Fruit fly (Drosophila melanogaster) whole organism, embryonic: Measurements from ENCODE around the gene CG4577.

Experiments
- CG10543 ChIP-seq: fragments of 200-800 bp; sonication (Bioruptor generic); optimal IDR thresholded peaks from 3 replicates; lab custom pipeline; 2017; ENCODE audit warnings: missing biosample characterization, mild to moderate bottlenecking, missing genetic modification characterization, moderate library complexity
- CG12071 ChIP-seq: fragments of 200-800 bp; sonication (Bioruptor generic); optimal IDR thresholded peaks from 3 replicates; lab custom pipeline; 2018; ENCODE audit warnings: missing biosample characterization, mild to moderate bottlenecking, missing genetic modification characterization
- CG12744 ChIP-seq: fragments of 200-800 bp; sonication (Bioruptor generic); optimal IDR thresholded peaks from 2 replicates; lab custom pipeline; 2016; ENCODE audit warnings: missing biosample characterization, missing genetic modification characterization
- CG13296 ChIP-seq: fragments of 200-800 bp; sonication (Bioruptor generic); optimal IDR thresholded peaks from 3 replicates; lab custom pipeline; 2018; ENCODE audit warnings: missing biosample characterization, mild to moderate bottlenecking, missing genetic modification characterization
- CG14014 ChIP-seq: fragments of 200-800 bp; sonication (Bioruptor generic); IDR thresholded peaks from 2 replicates; pipeline ENCODE4 v1.3.6; 2022; ENCODE audit warnings: missing biosample characterization, missing genetic modification characterization
- CG14050 ChIP-seq: fragments of 200-800 bp; sonication (Bioruptor generic); IDR thresholded peaks from 3 replicates; pipeline ENCODE4 v1.3.6; 2022; ENCODE audit warnings: missing biosample characterization, missing genetic modification characterization
- CG14860 ChIP-seq: fragments of 200-800 bp; sonication (Bioruptor generic); IDR thresholded peaks from 3 replicates; pipeline ENCODE4 v1.3.6; 2022; ENCODE audit warnings: missing biosample characterization, missing genetic modification characterization; ENCODE audit not compliant: partially characterized antibody
- CG14965 ChIP-seq: fragments of 200-800 bp; sonication (Bioruptor generic); optimal IDR thresholded peaks from 2 replicates; lab custom pipeline; 2016; ENCODE audit warnings: missing biosample characterization, missing genetic modification characterization, borderline replicate concordance
- CG15479 ChIP-seq: fragments of 200-800 bp; sonication (Bioruptor generic); optimal IDR thresholded peaks from 3 replicates; lab custom pipeline; 2019; ENCODE audit warnings: missing biosample characterization, mild to moderate bottlenecking, missing genetic modification characterization, moderate library complexity
- CG1602 ChIP-seq: fragments of 200-800 bp; sonication (Bioruptor generic); optimal IDR thresholded peaks from 3 replicates; lab custom pipeline; 2016; ENCODE audit warnings: missing biosample characterization, missing genetic modification characterization
- CG17361 ChIP-seq: fragments of 200-800 bp; sonication (Bioruptor generic); IDR thresholded peaks from 3 replicates; pipeline ENCODE4 v1.3.6; 2022; ENCODE audit warnings: missing biosample characterization, missing genetic modification characterization
- CG17829 ChIP-seq: fragments of 200-800 bp; optimal IDR thresholded peaks from 2 replicates; lab custom pipeline; 2019; ENCODE audit warnings: missing biosample characterization, mild to moderate bottlenecking, missing genetic modification characterization, moderate library complexity
- CG1792 ChIP-seq: fragments of 200-800 bp; sonication (Bioruptor generic); optimal IDR thresholded peaks from 2 replicates; lab custom pipeline; 2016; ENCODE audit warnings: missing biosample characterization, missing genetic modification characterization
- CG2199 ChIP-seq: fragments of 200-800 bp; sonication (Bioruptor generic); IDR thresholded peaks from 3 replicates; pipeline ENCODE4 v1.3.6; 2022; ENCODE audit warnings: missing biosample characterization, missing genetic modification characterization
- CG31441 ChIP-seq: fragments of 200-800 bp; sonication (Bioruptor generic); IDR thresholded peaks from 2 replicates; pipeline ENCODE4 v1.3.6; 2022; ENCODE audit warnings: missing biosample characterization, missing genetic modification characterization
- CG33213 ChIP-seq: fragments of 200-800 bp; sonication (Bioruptor generic); optimal IDR thresholded peaks from 3 replicates; lab custom pipeline; 2016; ENCODE audit warnings: missing biosample characterization, missing genetic modification characterization
- CG34376 ChIP-seq: fragments of 200-800 bp; sonication (Bioruptor generic); optimal IDR thresholded peaks from 2 replicates; lab custom pipeline; 2018; ENCODE audit warnings: missing biosample characterization, mild to moderate bottlenecking, missing genetic modification characterization
- CG43689 ChIP-seq: fragments of 200-800 bp; sonication (Bioruptor generic); IDR thresholded peaks from 2 replicates; pipeline ENCODE4 v1.3.6; 2022; ENCODE audit warnings: missing biosample characterization, missing genetic modification characterization
- CG4854 ChIP-seq: fragments of 200-800 bp; sonication (Bioruptor generic); optimal IDR thresholded peaks from 2 replicates; lab custom pipeline; 2016; ENCODE audit warnings: missing biosample characterization, missing genetic modification characterization, inconsistent platforms
- CG9817 ChIP-seq: fragments of 200-800 bp; sonication (Bioruptor generic); optimal IDR thresholded peaks from 2 replicates; lab custom pipeline; 2018; ENCODE audit warnings: missing biosample characterization, mild to moderate bottlenecking, missing genetic modification characterization, moderate library complexity
- CoRest ChIP-seq: fragments of 200-800 bp; sonication (Bioruptor generic); optimal IDR thresholded peaks from 3 replicates; lab custom pipeline; 2018; ENCODE audit warnings: missing biosample characterization, mild to moderate bottlenecking, missing genetic modification characterization, moderate library complexity
- D19A ChIP-seq: fragments of 200-800 bp; optimal IDR thresholded peaks from 3 replicates; lab custom pipeline; 2019; ENCODE audit warnings: missing biosample characterization, mild to moderate bottlenecking, missing genetic modification characterization, moderate library complexity
- Doc2 ChIP-seq: fragments of 200-800 bp; sonication (Bioruptor generic); IDR thresholded peaks from 2 replicates; pipeline ENCODE4 v1.3.6; 2022; ENCODE audit warnings: missing biosample characterization, missing genetic modification characterization
- Drgx ChIP-seq: fragments of 200-800 bp; sonication (Bioruptor generic); IDR thresholded peaks from 2 replicates; pipeline ENCODE4 v1.3.6; 2022; ENCODE audit warnings: missing biosample characterization, missing genetic modification characterization
- Eip74EF ChIP-seq, 2 experiments: fragments of 200-800 bp in 1 of 2; fragments of >200 bp in 1 of 2; sonication (Bioruptor generic) in 1 of 2; optimal IDR thresholded peaks; 2 replicates each; lab custom pipeline; 2017 to 2019; ENCODE audit warnings: missing biosample characterization in 2 of 2, missing genetic modification characterization in 2 of 2, mild to moderate bottlenecking in 1 of 2, moderate library complexity in 1 of 2
- Elba2 ChIP-seq: fragments of 200-800 bp; sonication (Bioruptor generic); optimal IDR thresholded peaks from 3 replicates; lab custom pipeline; 2016; ENCODE audit warnings: missing biosample characterization, missing genetic modification characterization
- Gug ChIP-seq: fragments of 200-800 bp; sonication (Bioruptor generic); IDR thresholded peaks from 4 replicates; pipeline ENCODE4 v1.3.6; 2022; ENCODE audit warnings: missing biosample characterization, missing genetic modification characterization
- Jarid2 ChIP-seq: fragments of 200-800 bp; sonication (Bioruptor generic); optimal IDR thresholded peaks from 3 replicates; lab custom pipeline; 2017; ENCODE audit warnings: mild to moderate bottlenecking, missing biosample characterization, missing genetic modification reagents, missing genetic modification characterization
- Myb ChIP-seq: fragments of 200-800 bp; sonication (Bioruptor generic); optimal IDR thresholded peaks from 2 replicates; lab custom pipeline; 2016; ENCODE audit warnings: missing biosample characterization, missing genetic modification characterization
- Nf-YB ChIP-seq: fragments of 200-800 bp; sonication (Bioruptor generic); optimal IDR thresholded peaks from 3 replicates; lab custom pipeline; 2019; ENCODE audit warnings: missing biosample characterization, mild to moderate bottlenecking, missing genetic modification characterization, moderate library complexity
- NfI ChIP-seq: fragments of 200-800 bp; sonication (Bioruptor generic); optimal IDR thresholded peaks from 3 replicates; lab custom pipeline; 2018; ENCODE audit warnings: missing biosample characterization, mild to moderate bottlenecking, missing genetic modification characterization, moderate library complexity
- Oaz ChIP-seq: fragments of 200-800 bp; sonication (Bioruptor generic); IDR thresholded peaks from 2 replicates; pipeline ENCODE4 v1.3.6; 2022; ENCODE audit warnings: missing biosample characterization, missing genetic modification characterization
- Sry-δ ChIP-seq: fragments of 200-800 bp; sonication (Bioruptor generic); optimal IDR thresholded peaks from 2 replicates; lab custom pipeline; 2016; ENCODE audit warnings: missing biosample characterization, missing genetic modification characterization
- Xbp1 ChIP-seq: fragments of 200-800 bp; sonication (Bioruptor generic); optimal IDR thresholded peaks from 3 replicates; lab custom pipeline; 2016; ENCODE audit warnings: missing biosample characterization, mild to moderate bottlenecking, missing genetic modification characterization
- chinmo ChIP-seq: fragments of 200-800 bp; sonication (Bioruptor generic); IDR thresholded peaks from 4 replicates; pipeline ENCODE4 v1.3.6; 2022; ENCODE audit warnings: missing biosample characterization, missing genetic modification characterization; ENCODE audit not compliant: partially characterized antibody
- dmrt11E ChIP-seq: fragments of 200-800 bp; sonication (Bioruptor generic); optimal IDR thresholded peaks from 3 replicates; lab custom pipeline; 2018; ENCODE audit warnings: missing biosample characterization, mild to moderate bottlenecking, missing genetic modification characterization, moderate library complexity
- gcm ChIP-seq: fragments of 200-800 bp; sonication (Bioruptor generic); optimal IDR thresholded peaks from 2 replicates; lab custom pipeline; 2019; ENCODE audit warnings: missing biosample characterization, mild to moderate bottlenecking, missing genetic modification characterization, moderate library complexity
- h ChIP-seq: fragments of >200 bp; optimal IDR thresholded peaks from 2 replicates; lab custom pipeline; 2017
- her ChIP-seq: fragments of 200-800 bp; sonication (Bioruptor generic); optimal IDR thresholded peaks from 2 replicates; lab custom pipeline; 2016; ENCODE audit warnings: missing biosample characterization, missing genetic modification characterization
- ken ChIP-seq: fragments of 200-800 bp; sonication (Bioruptor generic); IDR thresholded peaks from 3 replicates; pipeline ENCODE4 v1.3.6; 2022; ENCODE audit warnings: missing biosample characterization, missing genetic modification characterization
- luna ChIP-seq: fragments of 200-800 bp; sonication (Bioruptor generic); optimal IDR thresholded peaks from 2 replicates; lab custom pipeline; 2016; ENCODE audit warnings: missing biosample characterization, missing genetic modification characterization
- mam ChIP-seq: fragments of 200-800 bp; sonication (Bioruptor generic); optimal IDR thresholded peaks from 3 replicates; lab custom pipeline; 2016; ENCODE audit warnings: missing biosample characterization, missing genetic modification characterization
- odd ChIP-seq: fragments of 200-800 bp; sonication (Bioruptor generic); optimal IDR thresholded peaks from 2 replicates; lab custom pipeline; 2017; ENCODE audit warnings: missing biosample characterization, mild to moderate bottlenecking, missing genetic modification characterization
- prd ChIP-seq, 3 experiments: fragments of >200 bp in 2 of 3; fragments of 200-800 bp in 1 of 3; sonication (Bioruptor generic) in 1 of 3; optimal IDR thresholded peaks in 2 of 3; IDR thresholded peaks in 1 of 3; 2 replicates in 2 of 3; 3 replicates in 1 of 3; pipeline versions ENCODE4 v1.3.6 to Lab custom; 2017 to 2022; ENCODE audit warnings: missing biosample characterization in 1 of 3, missing genetic modification characterization in 1 of 3
- pum ChIP-seq: fragments of 200-800 bp; sonication (Bioruptor generic); optimal IDR thresholded peaks from 2 replicates; lab custom pipeline; 2016; ENCODE audit warnings: missing biosample characterization, missing genetic modification characterization
- so ChIP-seq: fragments of 200-800 bp; sonication (Bioruptor generic); IDR thresholded peaks from 3 replicates; pipeline ENCODE4 v1.3.6; 2022; ENCODE audit warnings: missing biosample characterization, missing genetic modification characterization
- tgo ChIP-seq: fragments of 200-800 bp; sonication (Bioruptor generic); IDR thresholded peaks from 3 replicates; pipeline ENCODE4 v1.3.6; 2022; ENCODE audit warnings: missing biosample characterization, missing genetic modification characterization
- tio ChIP-seq: fragments of 200-800 bp; sonication (Bioruptor generic); optimal IDR thresholded peaks from 2 replicates; lab custom pipeline; 2017; ENCODE audit warnings: missing biosample characterization, missing genetic modification characterization, inconsistent platforms
- wek ChIP-seq: fragments of 200-800 bp; sonication (Bioruptor generic); optimal IDR thresholded peaks from 3 replicates; lab custom pipeline; 2018; ENCODE audit warnings: missing biosample characterization, mild to moderate bottlenecking, missing genetic modification characterization, moderate library complexity

Gene CG4577

DNA sequence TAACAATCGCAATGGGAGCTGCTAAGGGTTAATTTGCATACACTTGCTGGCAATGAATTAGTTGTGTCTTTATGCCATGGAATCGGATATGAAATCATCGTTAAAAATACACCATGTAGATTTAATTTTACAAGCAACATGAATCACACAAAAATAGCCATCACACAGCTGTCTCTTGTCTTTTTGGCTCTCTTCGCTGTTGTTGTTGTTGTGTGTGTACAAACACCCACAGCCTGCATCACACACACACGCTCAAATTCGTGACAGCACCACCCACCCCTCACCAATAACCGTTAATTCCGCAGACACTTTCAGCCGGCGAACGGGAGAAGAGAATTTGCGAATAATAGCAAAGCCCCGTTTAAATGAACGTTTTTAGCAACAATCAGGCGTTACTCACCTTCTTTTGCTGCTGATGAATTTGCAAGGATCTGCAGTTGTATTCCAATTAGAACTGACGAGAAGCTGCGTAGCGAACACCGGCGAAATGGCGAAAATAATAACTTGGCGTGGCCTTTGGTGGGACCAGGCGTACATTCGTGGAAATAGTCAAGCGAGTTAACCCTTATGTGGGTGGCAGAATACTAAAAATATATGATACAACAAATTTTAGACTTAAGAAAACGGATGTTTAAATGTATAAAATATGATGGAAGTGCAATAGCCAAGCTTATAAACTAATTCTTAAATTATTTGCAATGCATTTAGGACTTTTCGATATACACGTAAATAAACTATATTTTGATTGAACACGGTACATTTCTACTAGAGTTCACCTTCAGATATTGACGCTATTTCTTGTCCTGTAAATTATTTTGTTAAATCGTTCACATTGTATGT lies 23.4 kb downstream of the CG4577 start, which contains the start of gene capt (continued):
- no peak for TF ChIP-seq odd (GFP tag; lab: Kevin White, UChicago)
- TF ChIP-seq tio (GFP tag; lab: Kevin White, UChicago): no peak
- TF ChIP-seq Gug: 0 out of 4 replicates have a peak, but pooled peaks have one; percentile 16
- TF ChIP-seq CG14014: no peak
- TF ChIP-seq h (lab: Kevin White, UChicago): no peak
- TF ChIP-seq Eip74EF (GFP tag; optimal IDR thresholded peaks at IDR 0.05; lab: Kevin White, UChicago): no peak
- no peak for TF ChIP-seq Doc2
- no peak for TF ChIP-seq CG14860 (GFP tag; lab: Robert Waterston, UW)
- no peak for TF ChIP-seq CG33213 (GFP tag; lab: Kevin White, UChicago)
- peak; percentile 58; the same call in 2 of the 3 replicates for TF ChIP-seq CG17361 (GFP tag; lab: Robert Waterston, UW)
- TF ChIP-seq CG15479: peak; percentile 38
- TF ChIP-seq CG10543: peak; percentile 2
- TF ChIP-seq Nf-YB: no peak
- TF ChIP-seq CG13296 (GFP tag; lab: Kevin White, UChicago): no peak
- TF ChIP-seq her (GFP tag; lab: Kevin White, UChicago): peak; percentile 2
- peak; percentile 18 for TF ChIP-seq CG17829 (tag; lab: Kevin White, UChicago)
- TF ChIP-seq Myb (GFP tag; lab: Kevin White, UChicago): peak; percentile 10
- TF ChIP-seq CoRest (tag; lab: Kevin White, UChicago): peak; percentile 56
- TF ChIP-seq CG2199 (GFP tag; lab: Robert Waterston, UW): no peak
- TF ChIP-seq Drgx (GFP tag; lab: Robert Waterston, UW): no peak; the same call in 1 of the 2 replicates
- peak; percentile 14 for TF ChIP-seq dmrt11E
- no peak for TF ChIP-seq NfI
- TF ChIP-seq Jarid2: no peak
- TF ChIP-seq CG14965 (GFP tag; lab: Kevin White, UChicago): no peak
- TF ChIP-seq Oaz (GFP tag; lab: Robert Waterston, UW): no peak
- peak; percentile 44 for TF ChIP-seq Xbp1 (GFP tag; lab: Kevin White, UChicago)
- TF ChIP-seq D19A (tag; lab: Kevin White, UChicago): no peak
- no peak for TF ChIP-seq wek (GFP tag; lab: Kevin White, UChicago)
- peak; percentile 82; the same call in 1 of the 4 replicates for TF ChIP-seq chinmo
- no peak for TF ChIP-seq CG14050
- TF ChIP-seq CG43689: no peak
- no peak for TF ChIP-seq luna (GFP tag; lab: Kevin White, UChicago)
- TF ChIP-seq so (GFP tag; lab: Robert Waterston, UW): no peak
- no peak for TF ChIP-seq ken
- no peak for TF ChIP-seq CG34376 (GFP tag; lab: Kevin White, UChicago)
- TF ChIP-seq prd (optimal IDR thresholded peaks at IDR 0.05; lab: Kevin White, UChicago): no peak
- peak; percentile 56; the same call in 2 of the 3 replicates for TF ChIP-seq prd (GFP tag; IDR thresholded peaks at IDR 0.05; lab: Robert Waterston, UW)
- TF ChIP-seq Sry-δ (GFP tag; lab: Kevin White, UChicago): no peak
- TF ChIP-seq CG9817 (tag; lab: Kevin White, UChicago): peak; percentile 45
- TF ChIP-seq mam (GFP tag; lab: Kevin White, UChicago): peak; percentile 49
- TF ChIP-seq gcm (GFP tag; lab: Kevin White, UChicago): peak; percentile 44
- no peak for TF ChIP-seq CG12071
- no peak for TF ChIP-seq CG12744 (GFP tag; lab: Kevin White, UChicago)
- TF ChIP-seq Elba2: peak; percentile 79
- TF ChIP-seq CG1602: peak; percentile 22
- no peak for TF ChIP-seq CG1792 (GFP tag; lab: Kevin White, UChicago)
- TF ChIP-seq CG4854 (GFP tag; lab: Kevin White, UChicago): no peak
- peak; percentile 51; the same call in 2 of the 3 replicates for TF ChIP-seq tgo (GFP tag; lab: Robert Waterston, UW)
- TF ChIP-seq CG31441 (GFP tag; lab: Robert Waterston, UW): peak; percentile 43; the same call in 1 of the 2 replicates
- no peak for TF ChIP-seq pum (GFP tag; lab: Kevin White, UChicago)
